Worm (Caenorhabditis elegans) whole organism, L4 larva: ENCODE data around the gene T09E8.4.

Experiments
- F10B5.3 ChIP-seq: sonication (generic microtip); optimal IDR thresholded peaks from 2 replicates; lab custom pipeline; 2016; ENCODE audit warnings: mild to moderate bottlenecking, missing genetic modification characterization, missing compliant biosample characterization
- F26F4.8 ChIP-seq: fragments of 200-800 bp; sonication (Bioruptor generic); conservative IDR thresholded peaks from 2 replicates; pipeline ENCODE4 v1.3.6; 2022; ENCODE audit warnings: missing genetic modification characterization, missing compliant biosample characterization
- F49E8.2 ChIP-seq: sonication (generic microtip); optimal IDR thresholded peaks from 2 replicates; lab custom pipeline; 2016; ENCODE audit warnings: missing compliant biosample characterization, mild to moderate bottlenecking, missing genetic modification characterization, borderline replicate concordance
- R02D3.7 ChIP-seq: fragments of 150-350 bp; sonication (generic microtip); optimal IDR thresholded peaks from 3 replicates; lab custom pipeline; 2014; ENCODE audit warnings: missing biosample characterization, missing genetic modification characterization
- Y48G9A.11 ChIP-seq: fragments of 200-800 bp; sonication (Bioruptor generic); IDR thresholded peaks from 2 replicates; pipeline ENCODE4 v1.3.6; 2022; ENCODE audit warnings: missing genetic modification reagents, missing genetic modification characterization, missing compliant biosample characterization
- Y5F2A.4 ChIP-seq: fragments of 200-800 bp; sonication (Bioruptor generic); optimal IDR thresholded peaks from 2 replicates; lab custom pipeline; 2018; ENCODE audit warnings: mild to moderate bottlenecking, missing genetic modification characterization, missing compliant biosample characterization
- aha-1 ChIP-seq: fragments of 150-350 bp; peaks from one replicate; lab custom pipeline; 2014; ENCODE audit warnings: missing biosample characterization, missing genetic modification characterization
- ama-1 ChIP-seq: fragments of 150-350 bp; optimal IDR thresholded peaks from 2 replicates; lab custom pipeline; 2014; ENCODE audit warnings: inconsistent platforms, mixed read lengths
- arid-1 ChIP-seq: fragments of 200-800 bp; sonication (Bioruptor generic); conservative IDR thresholded peaks from 2 replicates; pipeline ENCODE4 v1.3.6; 2022; ENCODE audit warnings: missing genetic modification reagents, missing genetic modification characterization, missing compliant biosample characterization
- attf-4 ChIP-seq: sonication (generic microtip); optimal IDR thresholded peaks from 3 replicates; lab custom pipeline; 2017; ENCODE audit warnings: missing biosample characterization, missing genetic modification characterization
- cey-2 ChIP-seq: sonication (generic microtip); optimal IDR thresholded peaks from 3 replicates; lab custom pipeline; 2017; ENCODE audit warnings: missing genetic modification characterization, mild to moderate bottlenecking, missing compliant biosample characterization, antibody characterized with exemption, borderline replicate concordance; ENCODE audit not compliant: insufficient read depth
- daf-12 ChIP-seq: fragments of 150-350 bp; optimal IDR thresholded peaks from 2 replicates; lab custom pipeline; 2014; ENCODE audit warnings: missing biosample characterization, missing genetic modification reagents, missing genetic modification characterization
- daf-8 ChIP-seq: fragments of 200-800 bp; sonication (Bioruptor generic); IDR thresholded peaks from 2 replicates; pipeline ENCODE4 v1.3.6; 2022; ENCODE audit warnings: missing genetic modification characterization, missing compliant biosample characterization
- dpl-1 ChIP-seq: fragments of 150-350 bp; optimal IDR thresholded peaks from 2 replicates; lab custom pipeline; 2014; ENCODE audit warnings: missing biosample characterization, missing genetic modification reagents, missing genetic modification characterization
- duxl-1 ChIP-seq: sonication (generic microtip); optimal IDR thresholded peaks from 2 replicates; lab custom pipeline; 2016; ENCODE audit warnings: mild to moderate bottlenecking, missing genetic modification characterization, moderate library complexity, missing compliant biosample characterization; ENCODE audit not compliant: poor library complexity
- dve-1 ChIP-seq: sonication (generic microtip); optimal IDR thresholded peaks from 2 replicates; lab custom pipeline; 2017; ENCODE audit warnings: antibody characterized with exemption, mild to moderate bottlenecking, missing genetic modification characterization, missing compliant biosample characterization; ENCODE audit not compliant: insufficient read depth
- fos-1 ChIP-seq: fragments of 150-350 bp; optimal IDR thresholded peaks from 2 replicates; lab custom pipeline; 2014; ENCODE audit warnings: missing biosample characterization, missing genetic modification characterization
- lim-7 ChIP-seq: fragments of 200-800 bp; sonication (Bioruptor generic); IDR thresholded peaks from 2 replicates; pipeline ENCODE4 v1.3.6; 2022; ENCODE audit warnings: missing genetic modification characterization, missing compliant biosample characterization
- lin-29 ChIP-seq: fragments of 200-800 bp; sonication (Bioruptor generic); IDR thresholded peaks from 2 replicates; pipeline ENCODE4 v1.3.6; 2022; ENCODE audit warnings: missing genetic modification reagents, missing genetic modification characterization, missing compliant biosample characterization
- lin-38 ChIP-seq: fragments of 200-800 bp; sonication (Bioruptor generic); IDR thresholded peaks from 2 replicates; pipeline ENCODE4 v1.3.6; 2022; ENCODE audit warnings: missing genetic modification reagents, missing genetic modification characterization, missing compliant biosample characterization
- lin-39 ChIP-seq: fragments of 150-350 bp; optimal IDR thresholded peaks from 2 replicates; lab custom pipeline; 2014; ENCODE audit warnings: missing biosample characterization, missing genetic modification reagents, missing genetic modification characterization
- madf-9 ChIP-seq: fragments of 200-800 bp; sonication (Bioruptor generic); conservative IDR thresholded peaks from 2 replicates; pipeline ENCODE4 v1.3.6; 2022; ENCODE audit warnings: missing genetic modification reagents, missing genetic modification characterization, missing compliant biosample characterization
- mdl-1 ChIP-seq, 2 experiments: fragments of 150-350 bp in 1 of 2; sonication (generic microtip) in 1 of 2; optimal IDR thresholded peaks; 2 replicates each; lab custom pipeline; 2014 to 2017; ENCODE audit warnings: missing biosample characterization in 2 of 2, missing genetic modification characterization in 2 of 2
- mep-1 ChIP-seq: fragments of 150-350 bp; sonication (generic microtip); optimal IDR thresholded peaks from 3 replicates; lab custom pipeline; 2014; ENCODE audit warnings: missing biosample characterization, missing genetic modification characterization
- mxl-2 ChIP-seq: fragments of 200-800 bp; sonication (Bioruptor generic); conservative IDR thresholded peaks from 2 replicates; pipeline ENCODE4 v1.3.6; 2022; ENCODE audit warnings: missing genetic modification reagents, missing genetic modification characterization, missing compliant biosample characterization
- nhr-111 ChIP-seq: fragments of 200-800 bp; sonication (Bioruptor generic); optimal IDR thresholded peaks from 2 replicates; lab custom pipeline; 2018; ENCODE audit warnings: mild to moderate bottlenecking, missing genetic modification characterization, missing compliant biosample characterization
- nhr-28 ChIP-seq: fragments of 150-350 bp; optimal IDR thresholded peaks from 2 replicates; lab custom pipeline; 2014; ENCODE audit warnings: missing biosample characterization, missing genetic modification characterization
- nhr-41 ChIP-seq: fragments of 200-800 bp; sonication (Bioruptor generic); IDR thresholded peaks from 2 replicates; pipeline ENCODE4 v1.3.6; 2022; ENCODE audit warnings: missing genetic modification reagents, missing genetic modification characterization, missing compliant biosample characterization
- nhr-48 ChIP-seq: sonication (generic microtip); optimal IDR thresholded peaks from 2 replicates; lab custom pipeline; 2016; ENCODE audit warnings: mild to moderate bottlenecking, missing genetic modification characterization, missing compliant biosample characterization
- nhr-76 ChIP-seq: fragments of 150-350 bp; optimal IDR thresholded peaks from 2 replicates; lab custom pipeline; 2014; ENCODE audit warnings: missing biosample characterization, missing genetic modification characterization
- pha-4 ChIP-seq, 2 experiments: fragments of 150-350 bp in 1 of 2; fragments of 200-800 bp in 1 of 2; sonication (Bioruptor generic) in 1 of 2; IDR thresholded peaks in 1 of 2; optimal IDR thresholded peaks in 1 of 2; 2 replicates each; pipeline versions ENCODE4 v1.3.6 to Lab custom; 2014 to 2022; ENCODE audit warnings: missing genetic modification characterization in 2 of 2, missing genetic modification reagents in 2 of 2, missing biosample characterization in 1 of 2, missing compliant biosample characterization in 1 of 2
- snpc-4 ChIP-seq: fragments of 150-350 bp; optimal IDR thresholded peaks from 2 replicates; lab custom pipeline; 2014; ENCODE audit warnings: missing biosample characterization, missing genetic modification characterization
- unc-62 ChIP-seq, 3 experiments: fragments of 150-350 bp in 1 of 3; sonication (generic microtip); optimal IDR thresholded peaks in 2 of 3; peaks in 1 of 3; 1 replicate in 1 of 3; 2 replicates in 2 of 3; lab custom pipeline; 2014 to 2017; ENCODE audit warnings: missing biosample characterization in 3 of 3, missing genetic modification characterization in 3 of 3, missing genetic modification reagents in 3 of 3, missing genotype in 1 of 3
- vab-7 ChIP-seq: fragments of 200-800 bp; sonication (Bioruptor generic); IDR thresholded peaks from 2 replicates; pipeline ENCODE4 v1.3.6; 2022; ENCODE audit warnings: missing genetic modification reagents, missing genetic modification characterization, missing compliant biosample characterization
- zfp-3 ChIP-seq: fragments of 200-800 bp; sonication (Bioruptor generic); conservative IDR thresholded peaks from 2 replicates; pipeline ENCODE4 v1.3.6; 2022; ENCODE audit warnings: missing genetic modification reagents, missing genetic modification characterization, missing compliant biosample characterization
- zip-11 ChIP-seq: fragments of 200-800 bp; sonication (Bioruptor generic); IDR thresholded peaks from 2 replicates; pipeline ENCODE4 v1.3.6; 2022; ENCODE audit warnings: missing genetic modification characterization, missing compliant biosample characterization

The T09E8.4 gene

DNA sequence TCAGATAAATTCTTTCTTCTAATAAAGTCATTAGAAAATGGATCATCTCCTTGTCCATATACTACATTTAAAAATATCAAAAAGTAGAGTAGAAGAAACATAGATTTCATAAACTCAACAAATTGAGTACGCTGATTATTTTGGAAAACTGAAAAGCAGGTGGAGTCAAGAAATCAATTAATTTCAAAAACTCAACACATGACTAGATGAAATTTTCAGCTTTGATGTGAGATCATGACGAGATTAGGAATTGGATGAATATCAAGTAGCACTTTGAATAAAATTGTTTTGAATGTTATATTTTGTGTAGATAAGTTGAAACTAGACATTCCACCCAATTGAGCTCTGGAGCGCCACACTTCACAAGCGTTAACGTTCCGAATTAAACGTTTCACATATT, 11.5 kb upstream of the T09E8.4 start, which contains the start of gene F57B1.1:
F57B1.1 (minus strand) TSS at position 101 of the 400 bp plus-strand sequence.
- TF ChIP-seq F10B5.3 (no peak), F26F4.8 (no peak), duxl-1 (tag; lab: Kevin White, UChicago) (no peak), daf-8 (no peak)

DNA sequence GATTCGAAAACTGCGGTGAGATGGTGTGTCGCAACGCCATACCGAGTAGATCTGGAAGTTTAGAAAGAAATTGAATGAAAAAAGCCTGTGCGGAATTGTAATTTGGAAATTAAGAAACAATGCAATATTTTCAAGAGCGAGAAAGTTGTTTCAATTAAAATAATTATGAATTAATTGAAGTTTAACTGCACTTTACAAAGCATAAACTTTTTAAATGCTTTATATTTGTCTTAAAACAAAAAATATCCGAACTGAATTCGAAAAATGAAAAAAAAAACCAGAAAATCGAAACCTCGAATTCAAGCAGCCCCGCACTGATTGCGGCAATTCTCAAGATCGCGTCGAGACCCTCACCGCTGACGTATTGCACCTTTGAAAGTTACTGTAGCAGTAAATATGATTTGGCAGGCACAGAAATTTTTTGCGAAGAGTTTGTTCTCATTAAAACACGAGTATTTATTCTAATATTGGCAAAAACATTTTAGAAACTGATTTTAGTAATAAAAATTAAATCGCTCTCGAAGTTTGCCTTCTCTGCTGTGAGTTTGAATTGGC, 9.5 kb upstream of the T09E8.4 start, which contains the start of gene sun-1:
sun-1 (minus strand) TSS at position 51 of the 555 bp plus-strand sequence.
- TF ChIP-seq Y48G9A.11 (GFP tag; lab: Robert Waterston, UW) (0 out of 2 replicates have a peak, but pooled peaks have one; percentile 21), lin-39 (tag; lab: Kevin White, UChicago) (no peak), nhr-28 (tag; lab: Kevin White, UChicago) (no peak), nhr-76 (tag; lab: Kevin White, UChicago) (no peak), dpl-1 (GFP tag; lab: Kevin White, UChicago) (no peak), cey-2 (tag; lab: Kevin White, UChicago) (no peak), mxl-2 (GFP tag; lab: Robert Waterston, UW) (no peak), F26F4.8 (no peak)

DNA sequence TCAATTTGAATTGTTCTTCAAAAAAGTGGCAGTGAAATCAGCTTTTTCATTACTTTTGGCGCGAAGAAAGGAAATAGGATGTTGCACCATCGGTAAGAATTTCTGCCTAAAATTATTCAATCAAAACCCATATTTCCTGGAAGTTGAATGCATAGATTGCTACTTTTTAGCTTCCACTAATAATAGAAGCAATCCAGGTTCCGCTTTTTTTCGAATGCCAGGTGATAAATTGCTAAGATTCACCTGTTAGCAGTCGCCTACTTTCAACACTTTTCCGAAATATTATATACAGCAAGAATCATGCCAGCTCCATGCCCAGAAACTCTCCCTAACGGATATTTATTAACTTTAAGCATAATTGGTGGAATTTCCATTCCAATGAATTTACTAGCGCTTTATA, 1.3 kb upstream of the T09E8.4 start, which contains the start of gene sri-6:
sri-6 (plus strand) TSS at position 301 of the 400 bp plus-strand sequence.
- no peak for TF ChIP-seq lin-29 (GFP tag; lab: Robert Waterston, UW)
- no peak for TF ChIP-seq mep-1 (tag; lab: Kevin White, UChicago)
- no peak for TF ChIP-seq ama-1 (lab: Kevin White, UChicago)
- TF ChIP-seq F49E8.2 (tag; lab: Kevin White, UChicago): no peak
- no peak for TF ChIP-seq nhr-48 (tag; lab: Kevin White, UChicago)
- no peak for TF ChIP-seq mdl-1 (tag; optimal IDR thresholded peaks at IDR 0.05; lab: Kevin White, UChicago)
- no peak for TF ChIP-seq lin-38 (GFP tag; lab: Robert Waterston, UW)

DNA sequence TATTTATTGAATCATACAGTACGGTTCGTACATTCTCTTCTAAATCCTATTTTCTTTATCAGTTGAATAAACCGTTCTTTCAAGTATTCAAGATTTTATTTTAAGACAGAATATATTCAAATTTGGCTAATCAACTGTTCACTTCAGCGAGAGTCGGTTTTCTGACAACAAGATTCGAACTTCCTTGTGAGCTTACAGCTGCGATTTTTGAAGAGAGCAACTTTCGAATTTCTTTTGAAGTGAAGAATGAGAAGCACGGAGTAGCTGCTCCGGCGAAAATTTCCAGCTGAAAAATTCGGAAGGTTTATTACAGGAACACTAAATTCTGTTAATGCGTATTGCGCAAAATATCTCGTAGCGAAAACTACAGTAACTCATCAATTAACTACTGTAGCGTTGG, 2.6 kb downstream of the T09E8.4 start:
- TF ChIP-seq aha-1 (tag; lab: Kevin White, UChicago): peak; percentile 77
- no peak for TF ChIP-seq dve-1 (tag; lab: Kevin White, UChicago)
- TF ChIP-seq, all 104 proteins: peak for 1

DNA sequence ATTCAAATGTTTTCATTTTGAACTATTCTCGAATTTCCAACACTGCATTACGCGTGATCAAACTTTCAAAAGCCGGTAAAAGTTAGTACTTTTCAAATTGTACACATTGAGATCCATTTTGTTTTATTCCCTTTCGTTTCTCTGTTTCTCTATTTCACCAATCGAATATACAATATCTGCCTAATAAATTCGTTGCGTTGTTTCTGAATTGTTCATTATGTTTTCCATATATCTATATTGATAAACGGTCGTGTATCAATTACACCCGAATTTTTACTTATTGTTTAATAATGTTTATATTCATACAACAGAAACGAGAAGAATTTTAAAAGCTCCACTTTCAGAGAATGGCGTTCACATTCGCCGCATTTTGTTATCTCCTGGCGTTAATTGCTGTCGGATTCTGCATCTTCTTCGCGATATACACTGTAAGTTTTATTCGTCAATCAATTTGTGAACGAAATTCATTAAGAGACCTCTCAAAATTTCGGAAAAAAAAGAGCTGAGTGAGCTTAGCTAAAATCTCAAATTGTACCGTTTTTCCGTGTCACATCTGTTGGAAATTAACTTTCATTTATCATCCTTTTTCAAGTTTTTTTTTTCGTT, 3.9 kb downstream of the T09E8.4 start, which contains the start of gene cni-1:
cni-1 (plus strand) TSS at position 345 of the 606 bp plus-strand sequence.
- TF ChIP-seq R02D3.7 (tag; lab: Kevin White, UChicago) (no peak), ama-1 (lab: Kevin White, UChicago) (peak; percentile 52), unc-62 (GFP tag; optimal IDR thresholded peaks at IDR 0.05 in 1 of 2; lab: Kevin White, UChicago) (peak in 1 of 2 experiments; percentile 95), unc-62 (tag; optimal IDR thresholded peaks at IDR 0.05; lab: Kevin White, UChicago) (no peak)
- TF ChIP-seq, all 104 proteins: peak for 2

DNA sequence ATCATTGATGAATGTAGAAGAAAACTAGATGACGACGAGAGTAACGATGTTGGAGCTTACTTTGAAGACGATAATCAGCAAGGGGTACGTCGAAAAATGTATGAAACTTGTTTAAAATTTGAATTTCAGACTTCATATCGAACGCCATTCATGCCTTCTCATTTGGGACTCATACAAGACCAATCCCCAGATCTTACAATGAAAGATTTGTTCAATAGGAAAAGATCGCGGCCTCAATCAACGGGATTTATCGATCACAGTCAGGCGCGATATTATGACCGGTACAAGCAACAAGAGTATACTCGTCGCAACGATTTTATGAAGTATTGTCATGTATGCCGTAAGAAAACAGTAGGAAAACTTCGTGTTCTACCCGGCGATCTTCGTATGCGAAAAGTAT, 7.2 kb downstream of the T09E8.4 start:
- TF ChIP-seq nhr-111 (GFP tag; lab: Kevin White, UChicago): no peak
- no peak for TF ChIP-seq daf-12 (tag; lab: Kevin White, UChicago)
- TF ChIP-seq Y5F2A.4 (GFP tag; lab: Kevin White, UChicago): no peak
- no peak for TF ChIP-seq fos-1 (tag; lab: Kevin White, UChicago)
- no peak for TF ChIP-seq pha-4 (GFP tag; IDR thresholded peaks at IDR 0.05; lab: Robert Waterston, UW)
- no peak for TF ChIP-seq pha-4 (tag; optimal IDR thresholded peaks at IDR 0.05; lab: Kevin White, UChicago)
- peak; percentile 17 for TF ChIP-seq aha-1 (tag; lab: Kevin White, UChicago)
- peak in 1 of 2 experiments; percentile 96 for TF ChIP-seq unc-62 (GFP tag; optimal IDR thresholded peaks at IDR 0.05 in 1 of 2; lab: Kevin White, UChicago)
- TF ChIP-seq unc-62 (tag; optimal IDR thresholded peaks at IDR 0.05; lab: Kevin White, UChicago): no peak
- TF ChIP-seq dve-1 (tag; lab: Kevin White, UChicago): no peak
- TF ChIP-seq madf-9 (GFP tag; lab: Robert Waterston, UW): no peak
- TF ChIP-seq arid-1: no peak
- no peak for TF ChIP-seq vab-7
- TF ChIP-seq snpc-4 (tag; lab: Kevin White, UChicago): no peak
- TF ChIP-seq nhr-28 (tag; lab: Kevin White, UChicago): no peak
- TF ChIP-seq zfp-3 (GFP tag; lab: Robert Waterston, UW): no peak
- no peak for TF ChIP-seq attf-4 (tag; lab: Kevin White, UChicago)
- no peak for TF ChIP-seq zip-11
- TF ChIP-seq nhr-41 (GFP tag; lab: Robert Waterston, UW): no peak
- no peak for TF ChIP-seq lim-7 (GFP tag; lab: Robert Waterston, UW)
